Fruit fly (Drosophila melanogaster) whole organism, adult: ENCODE results near the gene mGluR.
"Not testable (repeated sequence)": the region's sequence is repeated elsewhere in the genome, so short reads cannot be mapped to it uniquely, and the experiment has no call there.

Source experiments
- CG11617 ChIP-seq: fragments of 200-800 bp; sonication (Bioruptor generic); optimal IDR thresholded peaks from 2 replicates; lab custom pipeline; 2017; ENCODE audit warnings: mild to moderate bottlenecking, missing biosample characterization, missing genetic modification reagents, missing genetic modification characterization
- CG12768 ChIP-seq: fragments of 200-800 bp; sonication (Bioruptor generic); optimal IDR thresholded peaks from 2 replicates; lab custom pipeline; 2017; ENCODE audit warnings: missing biosample characterization, missing genetic modification characterization, mild to moderate bottlenecking, moderate library complexity, missing genetic modification reagents
- CG14711 ChIP-seq: fragments of 200-800 bp; sonication (Bioruptor generic); optimal IDR thresholded peaks from 2 replicates; lab custom pipeline; 2018; ENCODE audit warnings: missing biosample characterization, mild to moderate bottlenecking, missing genetic modification characterization, moderate library complexity
- CG1620 ChIP-seq: fragments of 200-800 bp; sonication (Bioruptor generic); optimal IDR thresholded peaks from 2 replicates; lab custom pipeline; 2016; ENCODE audit warnings: missing biosample characterization, missing genetic modification characterization
- CG33017 ChIP-seq: fragments of 200-800 bp; sonication (Bioruptor generic); optimal IDR thresholded peaks from 2 replicates; lab custom pipeline; 2018; ENCODE audit warnings: missing biosample characterization, mild to moderate bottlenecking, missing genetic modification characterization, moderate library complexity
- CG5204 ChIP-seq: fragments of 200-800 bp; sonication (Bioruptor generic); optimal IDR thresholded peaks from 2 replicates; lab custom pipeline; 2016; ENCODE audit warnings: missing biosample characterization, missing genetic modification characterization
- CG7045 ChIP-seq: fragments of 200-800 bp; sonication (Bioruptor generic); optimal IDR thresholded peaks from 2 replicates; lab custom pipeline; 2017; ENCODE audit warnings: missing biosample characterization, mild to moderate bottlenecking, missing genetic modification characterization
- CG7101 ChIP-seq: fragments of 200-800 bp; sonication (Bioruptor generic); optimal IDR thresholded peaks from 2 replicates; lab custom pipeline; 2018; ENCODE audit warnings: missing biosample characterization, mild to moderate bottlenecking, missing genetic modification characterization, moderate library complexity
- Clk ChIP-seq: fragments of 200-800 bp; sonication (Bioruptor generic); optimal IDR thresholded peaks from 2 replicates; lab custom pipeline; 2017; ENCODE audit warnings: missing biosample characterization, missing genetic modification characterization
- Crg-1 ChIP-seq: fragments of 200-800 bp; sonication (Bioruptor generic); optimal IDR thresholded peaks from 2 replicates; lab custom pipeline; 2016; ENCODE audit warnings: missing biosample characterization, missing genetic modification characterization
- Hr96 ChIP-seq: fragments of 200-800 bp; sonication (Bioruptor generic); optimal IDR thresholded peaks from 2 replicates; lab custom pipeline; 2016; ENCODE audit warnings: missing biosample characterization, missing genetic modification characterization
- Mnt ChIP-seq: fragments of 200-800 bp; sonication (Bioruptor generic); optimal IDR thresholded peaks from 2 replicates; lab custom pipeline; 2016; ENCODE audit warnings: missing biosample characterization, mild to moderate bottlenecking, missing genetic modification characterization
- bab1 ChIP-seq: fragments of 200-800 bp; sonication (Bioruptor generic); optimal IDR thresholded peaks from 3 replicates; lab custom pipeline; 2019; ENCODE audit warnings: missing biosample characterization, mild to moderate bottlenecking, missing genetic modification characterization, moderate library complexity
- cic ChIP-seq: fragments of 200-800 bp; sonication (Bioruptor generic); optimal IDR thresholded peaks from 2 replicates; lab custom pipeline; 2017; ENCODE audit warnings: missing biosample characterization, mild to moderate bottlenecking, missing genetic modification characterization, moderate library complexity
- cnc ChIP-seq, 2 experiments: fragments of >200 bp; optimal IDR thresholded peaks; 2 replicates each; lab custom pipeline; 2017
- kay ChIP-seq: fragments of 200-800 bp; sonication (Bioruptor generic); peaks from one replicate; lab custom pipeline; 2016; ENCODE audit warnings: missing biosample characterization, missing genetic modification characterization, borderline replicate concordance
- ovo ChIP-seq: fragments of 200-800 bp; sonication (Bioruptor generic); optimal IDR thresholded peaks from 2 replicates; lab custom pipeline; 2016; ENCODE audit warnings: missing biosample characterization, missing genetic modification characterization
- pad ChIP-seq: fragments of 200-800 bp; sonication (Bioruptor generic); optimal IDR thresholded peaks from 3 replicates; lab custom pipeline; 2017; ENCODE audit warnings: missing biosample characterization, missing genetic modification characterization, mild to moderate bottlenecking, moderate library complexity, missing genetic modification reagents
- tj ChIP-seq: fragments of 200-800 bp; sonication (Bioruptor generic); optimal IDR thresholded peaks from 3 replicates; lab custom pipeline; 2017; ENCODE audit warnings: missing biosample characterization, mild to moderate bottlenecking, missing genetic modification characterization, moderate library complexity
- toe ChIP-seq: fragments of 200-800 bp; sonication (Bioruptor generic); optimal IDR thresholded peaks from 2 replicates; lab custom pipeline; 2016; ENCODE audit warnings: missing biosample characterization, missing genetic modification characterization

Gene mGluR

DNA sequence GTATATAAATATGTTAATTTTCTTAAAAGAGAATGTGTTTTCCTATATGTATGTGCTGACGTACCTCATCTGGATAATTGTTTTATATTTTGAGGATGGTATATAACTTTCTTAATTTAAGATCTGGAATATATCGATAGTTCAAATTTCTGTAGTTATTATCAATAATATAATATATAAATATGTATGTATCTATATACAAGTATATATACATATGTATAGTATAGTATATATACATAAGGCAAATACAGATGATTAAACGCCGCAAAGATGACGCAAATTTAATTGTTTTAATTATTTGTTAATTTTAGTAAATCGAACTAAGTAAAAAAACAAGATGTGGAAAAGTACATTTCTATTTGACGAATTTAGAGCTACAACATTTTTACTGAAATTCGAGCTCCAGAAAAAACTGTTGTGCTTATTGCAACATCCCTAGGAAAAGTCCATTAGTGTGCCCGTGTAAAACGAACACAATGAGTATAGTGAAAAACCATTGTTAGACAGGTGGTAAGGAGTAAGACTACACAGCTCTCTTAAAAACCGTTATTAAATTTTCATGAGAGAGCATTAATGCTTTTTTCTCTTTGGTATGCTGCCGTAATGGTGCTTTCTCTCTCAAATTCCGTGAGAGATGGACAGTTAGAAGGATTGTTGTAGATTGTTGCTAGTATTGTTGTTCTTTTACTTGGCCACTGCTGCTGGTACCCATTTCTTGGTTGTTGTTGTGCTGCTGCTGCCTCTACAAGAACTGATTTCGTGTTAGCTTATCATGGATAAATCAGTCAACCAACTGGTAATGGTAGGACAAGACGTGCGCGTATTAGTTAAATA, at the start of gene mGluR:
Gene mGluR, plus strand, starts transcription at position 784 of the 834 bp plus-strand sequence.
- TF ChIP-seq CG12768 (GFP tag; lab: Kevin White, UChicago) = no peak
- TF ChIP-seq CG11617 (GFP tag; lab: Kevin White, UChicago) = no peak
- TF ChIP-seq CG33017 (tag; lab: Kevin White, UChicago) = no peak
- no peak for TF ChIP-seq Mnt (GFP tag; lab: Kevin White, UChicago)
- TF ChIP-seq Hr96 (GFP tag; lab: Kevin White, UChicago) = no peak
- no peak for TF ChIP-seq CG14711 (tag; lab: Kevin White, UChicago)
- no peak for TF ChIP-seq tj (GFP tag; lab: Kevin White, UChicago)
- TF ChIP-seq CG7101 (tag; lab: Kevin White, UChicago) = no peak
- TF ChIP-seq cnc (optimal IDR thresholded peaks at IDR 0.05; lab: Kevin White, UChicago) = no peak
- TF ChIP-seq Crg-1 = no peak
- no peak for TF ChIP-seq ovo (GFP tag; lab: Kevin White, UChicago)
- TF ChIP-seq CG1620 (GFP tag; lab: Kevin White, UChicago) = no peak
- TF ChIP-seq Clk (GFP tag; lab: Kevin White, UChicago) = no peak
- TF ChIP-seq pad (GFP tag; lab: Kevin White, UChicago) = no peak
- no peak for TF ChIP-seq cic (GFP tag; lab: Kevin White, UChicago)

DNA sequence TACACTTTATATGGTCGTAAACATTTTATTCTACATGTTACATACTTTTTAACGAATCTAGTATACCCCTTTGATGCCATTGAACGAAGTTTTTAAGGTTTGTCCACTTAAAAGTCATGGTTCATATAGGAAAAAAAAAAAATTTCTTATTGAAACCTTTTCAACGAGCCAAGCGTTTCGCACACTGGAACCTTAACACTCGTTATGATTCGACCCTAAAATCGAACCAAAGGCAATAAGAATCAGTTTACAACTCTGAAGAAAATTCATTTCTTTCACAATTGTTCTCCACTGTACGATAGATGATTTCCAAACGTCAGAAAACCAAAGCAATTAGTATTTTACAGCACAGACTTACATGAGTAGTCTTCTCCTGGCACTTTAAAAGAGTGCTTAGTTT, 40.5 kb upstream of the mGluR start:
- TF ChIP-seq CG5204 (GFP tag; lab: Kevin White, UChicago) (no peak), CG14711 (tag; lab: Kevin White, UChicago) (no peak), tj (GFP tag; lab: Kevin White, UChicago) (no peak), bab1 (GFP tag; lab: Kevin White, UChicago) (no peak), Hr96 (GFP tag; lab: Kevin White, UChicago) (no peak), CG12768 (GFP tag; lab: Kevin White, UChicago) (no peak), CG1620 (GFP tag; lab: Kevin White, UChicago) (no peak), Clk (GFP tag; lab: Kevin White, UChicago) (no peak), Mnt (GFP tag; lab: Kevin White, UChicago) (no peak), CG7045 (GFP tag; lab: Kevin White, UChicago) (no peak), kay (GFP tag; lab: Kevin White, UChicago) (no peak), CG33017 (tag; lab: Kevin White, UChicago) (no peak), Crg-1 (no peak), cnc (optimal IDR thresholded peaks at IDR 0.05; lab: Kevin White, UChicago) (no peak), pad (GFP tag; lab: Kevin White, UChicago) (no peak), CG11617 (GFP tag; lab: Kevin White, UChicago) (no peak), CG7101 (tag; lab: Kevin White, UChicago) (no peak)

DNA sequence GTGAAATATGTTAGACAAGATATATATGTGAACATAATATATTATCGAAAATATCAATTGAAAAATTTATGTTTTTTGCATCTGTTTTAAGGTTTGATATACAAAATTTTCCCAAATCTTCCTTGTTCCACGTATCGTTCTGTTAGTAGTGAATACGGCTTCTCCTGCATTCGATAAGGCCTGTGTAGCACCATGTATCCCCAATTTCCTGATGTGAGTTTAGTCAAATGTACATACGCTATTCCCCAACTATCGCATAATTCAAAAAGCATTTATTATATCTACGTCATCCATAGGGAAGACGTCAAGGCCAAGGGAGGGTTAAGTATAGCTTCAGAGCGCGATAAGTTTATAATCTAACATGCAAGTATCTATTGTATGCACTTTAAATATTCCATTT, 32.0 kb upstream of the mGluR start:
- TF ChIP-seq CG7101 (tag; lab: Kevin White, UChicago) (no peak), Mnt (GFP tag; lab: Kevin White, UChicago) (no peak), tj (GFP tag; lab: Kevin White, UChicago) (no peak), Crg-1 (no peak), bab1 (GFP tag; lab: Kevin White, UChicago) (peak; percentile 17)

DNA sequence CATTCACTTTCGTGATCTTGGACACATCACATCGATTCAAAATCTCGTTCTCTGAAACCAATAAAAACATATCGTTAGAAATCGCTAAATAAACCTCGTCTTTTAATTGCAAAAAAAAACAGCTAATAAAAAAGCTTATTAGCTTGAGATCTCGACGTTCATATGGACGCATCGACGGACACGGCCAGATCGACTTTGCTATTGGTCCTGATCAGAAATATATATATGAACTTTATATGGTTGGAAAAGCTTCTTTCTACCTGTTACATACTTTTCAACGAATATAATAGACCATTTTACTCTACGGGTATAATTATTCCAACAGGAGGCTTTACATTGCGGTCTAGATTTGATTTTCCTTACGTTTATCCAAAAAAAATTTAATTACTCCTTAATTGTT, 27.5 kb upstream of the mGluR start:
- TF ChIP-seq kay (GFP tag; lab: Kevin White, UChicago) = peak; percentile 92
- no peak for TF ChIP-seq Crg-1

DNA sequence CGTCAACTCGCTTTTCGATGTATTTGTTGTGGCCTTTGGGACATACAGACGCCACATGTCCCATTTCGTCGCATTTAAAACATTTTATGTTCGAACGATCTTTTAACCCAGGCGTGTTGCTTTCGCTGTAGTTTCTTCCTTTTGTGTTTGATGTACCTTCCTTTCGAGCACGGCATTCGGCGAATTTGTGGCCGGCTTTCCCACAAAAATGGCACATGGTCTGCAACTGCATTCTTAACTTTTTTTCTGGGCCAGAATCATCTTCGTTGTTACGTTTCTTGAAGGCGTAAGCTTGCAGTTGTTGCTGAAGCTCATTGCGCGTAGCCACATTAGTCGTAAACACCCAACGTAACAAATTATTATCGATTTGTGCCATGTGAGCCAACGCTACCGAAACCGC, 24.4 kb upstream of the mGluR start, which contains the start of gene unc-13:
Gene unc-13, minus strand, starts transcription at position 101 of the 400 bp plus-strand sequence.
- not testable (repeated sequence) for TF ChIP-seq cnc (optimal IDR thresholded peaks at IDR 0.05; lab: Kevin White, UChicago); Hr96 (GFP tag; lab: Kevin White, UChicago); pad (GFP tag; lab: Kevin White, UChicago)

DNA sequence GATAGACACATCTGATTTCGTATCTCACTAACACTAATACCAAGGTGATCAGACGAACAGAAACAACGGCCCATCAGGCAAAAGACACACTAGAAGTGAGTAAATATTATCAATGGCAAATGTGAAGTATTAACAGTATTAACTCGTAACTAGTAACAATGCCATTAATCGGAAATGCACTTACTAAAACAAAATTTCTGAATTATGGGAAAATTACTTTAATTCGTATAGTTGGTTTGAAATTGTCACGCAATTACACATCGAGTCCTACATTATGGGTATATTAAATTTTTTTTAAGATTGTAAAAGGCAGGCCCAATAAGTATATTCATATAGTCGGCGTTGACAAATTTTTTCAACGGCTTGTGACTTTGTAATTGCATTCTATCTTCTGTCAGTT, 14.0 kb upstream of the mGluR start:
- TF ChIP-seq cnc (optimal IDR thresholded peaks at IDR 0.05; lab: Kevin White, UChicago) (no peak), CG7045 (GFP tag; lab: Kevin White, UChicago) (no peak), Mnt (GFP tag; lab: Kevin White, UChicago) (peak; percentile 13), cic (GFP tag; lab: Kevin White, UChicago) (peak; percentile 82), pad (GFP tag; lab: Kevin White, UChicago) (no peak), bab1 (GFP tag; lab: Kevin White, UChicago) (no peak), toe (GFP tag; lab: Kevin White, UChicago) (no peak), CG14711 (tag; lab: Kevin White, UChicago) (peak; percentile 7), ovo (GFP tag; lab: Kevin White, UChicago) (no peak), kay (GFP tag; lab: Kevin White, UChicago) (no peak), CG5204 (GFP tag; lab: Kevin White, UChicago) (peak; percentile 54), tj (GFP tag; lab: Kevin White, UChicago) (no peak), CG12768 (GFP tag; lab: Kevin White, UChicago) (peak; percentile 39), CG7101 (tag; lab: Kevin White, UChicago) (peak; percentile 53), CG11617 (GFP tag; lab: Kevin White, UChicago) (peak; percentile 64), CG1620 (GFP tag; lab: Kevin White, UChicago) (no peak), Hr96 (GFP tag; lab: Kevin White, UChicago) (no peak), Crg-1 (peak; percentile 24), CG33017 (tag; lab: Kevin White, UChicago) (peak; percentile 65), Clk (GFP tag; lab: Kevin White, UChicago) (no peak)
